Worm (Caenorhabditis elegans) whole organism, young adult: ENCODE results near the gene fbxb-75.

Experiments
- B0261.1 ChIP-seq: sonication (generic microtip); optimal IDR thresholded peaks from 2 replicates; lab custom pipeline; 2016; ENCODE audit warnings: mild to moderate bottlenecking, missing genetic modification characterization, moderate library complexity, missing compliant biosample characterization
- B0336.3 ChIP-seq: fragments of 200-800 bp; sonication (Bioruptor generic); IDR thresholded peaks from 2 replicates; pipeline ENCODE4 v1.3.6; 2022; ENCODE audit warnings: missing genetic modification characterization, missing compliant biosample characterization
- F22D6.2 ChIP-seq: sonication (generic microtip); optimal IDR thresholded peaks from 2 replicates; lab custom pipeline; 2016; ENCODE audit warnings: mild to moderate bottlenecking, missing genetic modification characterization, missing compliant biosample characterization
- F49E8.2 ChIP-seq: sonication (generic microtip); optimal IDR thresholded peaks from 3 replicates; lab custom pipeline; 2017; ENCODE audit warnings: missing genetic modification characterization, mild to moderate bottlenecking, missing compliant biosample characterization, antibody characterized with exemption, moderate library complexity; ENCODE audit not compliant: insufficient read depth
- F52B5.7 ChIP-seq: sonication (generic microtip); optimal IDR thresholded peaks from 2 replicates; lab custom pipeline; 2016; ENCODE audit warnings: mild to moderate bottlenecking, missing genetic modification characterization, missing compliant biosample characterization
- Y53F4B.3 ChIP-seq: fragments of 200-800 bp; sonication (Bioruptor generic); IDR thresholded peaks from 2 replicates; pipeline ENCODE4 v1.3.6; 2022; ENCODE audit warnings: missing genetic modification reagents, missing genetic modification characterization, missing compliant biosample characterization
- Y56A3A.18 ChIP-seq: fragments of 200-800 bp; sonication (Bioruptor generic); IDR thresholded peaks from 2 replicates; pipeline ENCODE4 v1.3.6; 2022; ENCODE audit warnings: missing genetic modification reagents, missing genetic modification characterization, missing compliant biosample characterization
- Y67H2A.10 ChIP-seq: fragments of 200-800 bp; sonication (Bioruptor generic); conservative IDR thresholded peaks from 2 replicates; pipeline ENCODE4 v1.3.6; 2022; ENCODE audit warnings: missing genetic modification reagents, missing genetic modification characterization, missing compliant biosample characterization
- Y95B8A.8 ChIP-seq: fragments of 200-800 bp; sonication (Bioruptor generic); IDR thresholded peaks from 2 replicates; pipeline ENCODE4 v1.3.6; 2022; ENCODE audit warnings: missing genetic modification reagents, missing genetic modification characterization, missing compliant biosample characterization
- ZK185.1 ChIP-seq: sonication (generic microtip); optimal IDR thresholded peaks from 2 replicates; lab custom pipeline; 2016; ENCODE audit warnings: mild to moderate bottlenecking, missing genetic modification characterization, missing compliant biosample characterization; ENCODE audit not compliant: poor library complexity, severe bottlenecking
- akir-1 ChIP-seq: fragments of 200-800 bp; sonication (Bioruptor generic); optimal IDR thresholded peaks from 2 replicates; lab custom pipeline; 2018; ENCODE audit warnings: mild to moderate bottlenecking, missing genetic modification characterization, moderate library complexity, missing compliant biosample characterization
- aptf-3 ChIP-seq: fragments of 200-800 bp; sonication (Bioruptor generic); IDR thresholded peaks from 2 replicates; pipeline ENCODE4 v1.3.6; 2022; ENCODE audit warnings: missing genetic modification characterization, missing compliant biosample characterization
- atf-7 ChIP-seq: sonication (generic microtip); optimal IDR thresholded peaks from 2 replicates; lab custom pipeline; 2017; ENCODE audit warnings: mild to moderate bottlenecking, missing genetic modification characterization, missing compliant biosample characterization
- athp-1 ChIP-seq: sonication (generic microtip); optimal IDR thresholded peaks from 2 replicates; lab custom pipeline; 2017; ENCODE audit warnings: mild to moderate bottlenecking, missing genetic modification characterization, missing compliant biosample characterization
- attf-6 ChIP-seq: fragments of 200-800 bp; sonication (Bioruptor generic); IDR thresholded peaks from 2 replicates; pipeline ENCODE4 v1.3.6; 2022; ENCODE audit warnings: missing genetic modification reagents, missing genetic modification characterization, missing compliant biosample characterization
- bed-1 ChIP-seq: fragments of 200-800 bp; sonication (Bioruptor generic); IDR thresholded peaks from 2 replicates; pipeline ENCODE4 v1.3.6; 2022; ENCODE audit warnings: missing genetic modification reagents, missing genetic modification characterization, missing compliant biosample characterization
- ceh-58 ChIP-seq: fragments of 200-800 bp; sonication (Bioruptor generic); IDR thresholded peaks from 2 replicates; pipeline ENCODE4 v1.3.6; 2022; ENCODE audit warnings: missing genetic modification characterization, missing compliant biosample characterization
- ceh-79 ChIP-seq: sonication (generic microtip); optimal IDR thresholded peaks from 2 replicates; lab custom pipeline; 2017; ENCODE audit warnings: mild to moderate bottlenecking, missing genetic modification characterization, missing compliant biosample characterization
- dox-1 ChIP-seq: fragments of 200-800 bp; sonication (Bioruptor generic); IDR thresholded peaks from 2 replicates; pipeline ENCODE4 v1.3.6; 2022; ENCODE audit warnings: missing genetic modification reagents, missing genetic modification characterization, missing compliant biosample characterization
- egl-18 ChIP-seq: fragments of 200-800 bp; sonication (Bioruptor generic); IDR thresholded peaks from 2 replicates; pipeline ENCODE4 v1.3.6; 2022; ENCODE audit warnings: missing genetic modification reagents, missing genetic modification characterization, missing compliant biosample characterization
- egl-44 ChIP-seq: fragments of 200-800 bp; sonication (Bioruptor generic); IDR thresholded peaks from 2 replicates; pipeline ENCODE4 v1.3.6; 2022; ENCODE audit warnings: missing genetic modification reagents, missing genetic modification characterization, missing compliant biosample characterization
- ekl-4 ChIP-seq: fragments of 200-800 bp; sonication (Bioruptor generic); IDR thresholded peaks from 2 replicates; pipeline ENCODE4 v1.3.6; 2022; ENCODE audit warnings: missing genetic modification reagents, missing genetic modification characterization, missing compliant biosample characterization
- fkh-3 ChIP-seq: sonication (generic microtip); optimal IDR thresholded peaks from 2 replicates; lab custom pipeline; 2016; ENCODE audit warnings: mild to moderate bottlenecking, missing genetic modification characterization, missing compliant biosample characterization
- gei-17 ChIP-seq: fragments of 200-800 bp; sonication (Bioruptor generic); optimal IDR thresholded peaks from 2 replicates; lab custom pipeline; 2018; ENCODE audit warnings: mild to moderate bottlenecking, missing genetic modification characterization, missing compliant biosample characterization
- lin-26 ChIP-seq: fragments of 200-800 bp; sonication (Bioruptor generic); IDR thresholded peaks from 2 replicates; pipeline ENCODE4 v1.3.6; 2022; ENCODE audit warnings: missing genetic modification reagents, missing genetic modification characterization, missing compliant biosample characterization
- lin-40 ChIP-seq: sonication (generic microtip); optimal IDR thresholded peaks from 2 replicates; lab custom pipeline; 2016; ENCODE audit warnings: missing genetic modification characterization, mild to moderate bottlenecking, missing compliant biosample characterization, missing genotype, missing genetic modification reagents
- lsy-27 ChIP-seq: sonication (generic microtip); optimal IDR thresholded peaks from 2 replicates; lab custom pipeline; 2017; ENCODE audit warnings: missing genetic modification characterization, mild to moderate bottlenecking, missing compliant biosample characterization, antibody characterized with exemption, missing genotype, borderline replicate concordance; ENCODE audit not compliant: insufficient read depth
- madf-10 ChIP-seq: sonication (generic microtip); optimal IDR thresholded peaks from 2 replicates; lab custom pipeline; 2016; ENCODE audit warnings: mild to moderate bottlenecking, missing genetic modification characterization, missing compliant biosample characterization
- madf-3 ChIP-seq: fragments of 200-800 bp; sonication (Bioruptor generic); IDR thresholded peaks from 2 replicates; pipeline ENCODE4 v1.3.6; 2022; ENCODE audit warnings: missing genetic modification reagents, missing genetic modification characterization, missing compliant biosample characterization
- madf-8 ChIP-seq: fragments of 200-800 bp; sonication (Bioruptor generic); conservative IDR thresholded peaks from 2 replicates; pipeline ENCODE4 v1.3.6; 2022; ENCODE audit warnings: missing genetic modification reagents, missing genetic modification characterization, missing compliant biosample characterization
- mel-28 ChIP-seq: sonication (generic microtip); optimal IDR thresholded peaks from 2 replicates; lab custom pipeline; 2016; ENCODE audit warnings: borderline replicate concordance, mild to moderate bottlenecking, missing genetic modification characterization, missing compliant biosample characterization
- mes-4 ChIP-seq: sonication (generic microtip); optimal IDR thresholded peaks from 2 replicates; lab custom pipeline; 2016; ENCODE audit warnings: missing genotype, missing genetic modification characterization, missing compliant biosample characterization
- mxl-1 ChIP-seq: sonication (generic microtip); optimal IDR thresholded peaks from 2 replicates; lab custom pipeline; 2016; ENCODE audit warnings: missing genetic modification characterization, missing compliant biosample characterization
- nfya-2 ChIP-seq: fragments of 200-800 bp; sonication (Bioruptor generic); IDR thresholded peaks from 2 replicates; pipeline ENCODE4 v1.3.6; 2022; ENCODE audit warnings: missing genetic modification reagents, missing genetic modification characterization, missing compliant biosample characterization
- nfyb-1 ChIP-seq: fragments of 200-800 bp; sonication (Bioruptor generic); IDR thresholded peaks from 2 replicates; pipeline ENCODE4 v1.3.6; 2022; ENCODE audit warnings: missing genetic modification reagents, missing genetic modification characterization, missing compliant biosample characterization
- nhr-179 ChIP-seq: sonication (generic microtip); optimal IDR thresholded peaks from 2 replicates; lab custom pipeline; 2016; ENCODE audit warnings: mild to moderate bottlenecking, missing genetic modification characterization, missing compliant biosample characterization
- nhr-27 ChIP-seq: fragments of 200-800 bp; sonication (Bioruptor generic); optimal IDR thresholded peaks from 2 replicates; lab custom pipeline; 2018; ENCODE audit warnings: mild to moderate bottlenecking, missing genetic modification characterization, moderate library complexity, missing compliant biosample characterization
- pha-4 ChIP-seq: fragments of 150-350 bp; sonication (generic microtip); optimal IDR thresholded peaks from 2 replicates; lab custom pipeline; 2014; ENCODE audit warnings: missing biosample characterization, missing genetic modification reagents, missing genetic modification characterization
- rec-8 ChIP-seq, 2 experiments: sonication (generic microtip); optimal IDR thresholded peaks; 2 replicates each; lab custom pipeline; 2016; ENCODE audit warnings: mild to moderate bottlenecking in 2 of 2, missing genetic modification characterization in 2 of 2, missing genetic modification reagents in 2 of 2, missing genotype in 2 of 2, missing biosample characterization in 1 of 2, missing compliant biosample characterization in 1 of 2, moderate library complexity in 1 of 2
- rpc-1 ChIP-seq, 2 experiments: fragments of 150-350 bp in 1 of 2; sonication (generic microtip) in 1 of 2; optimal IDR thresholded peaks; 2 replicates each; lab custom pipeline; 2014 to 2018; ENCODE audit warnings: missing biosample characterization in 1 of 2, missing genetic modification characterization in 1 of 2, missing genetic modification reagents in 1 of 2, missing genotype in 1 of 2
- sdz-38 ChIP-seq: sonication (generic microtip); optimal IDR thresholded peaks from 2 replicates; lab custom pipeline; 2016; ENCODE audit warnings: missing genotype, missing genetic modification characterization, missing compliant biosample characterization
- somi-1 ChIP-seq: fragments of 200-800 bp; sonication (Bioruptor generic); optimal IDR thresholded peaks from 2 replicates; lab custom pipeline; 2018; ENCODE audit warnings: mild to moderate bottlenecking, missing genetic modification characterization, missing compliant biosample characterization
- sptf-2 ChIP-seq: fragments of 200-800 bp; sonication (Bioruptor generic); optimal IDR thresholded peaks from 2 replicates; lab custom pipeline; 2018; ENCODE audit warnings: mild to moderate bottlenecking, missing genetic modification characterization, missing compliant biosample characterization
- zfh-2 ChIP-seq: fragments of 200-800 bp; sonication (Bioruptor generic); conservative IDR thresholded peaks from 2 replicates; pipeline ENCODE4 v1.3.6; 2022; ENCODE audit warnings: missing genetic modification reagents, missing genetic modification characterization, missing compliant biosample characterization
- ztf-18 ChIP-seq: sonication (generic microtip); optimal IDR thresholded peaks from 2 replicates; lab custom pipeline; 2016; ENCODE audit warnings: missing genotype, mild to moderate bottlenecking, missing genetic modification characterization, missing compliant biosample characterization
- ztf-25 ChIP-seq: fragments of 200-800 bp; sonication (Bioruptor generic); IDR thresholded peaks from 2 replicates; pipeline ENCODE4 v1.3.6; 2022; ENCODE audit warnings: missing genetic modification reagents, missing genetic modification characterization, missing compliant biosample characterization
- ztf-26 ChIP-seq: sonication (generic microtip); optimal IDR thresholded peaks from 2 replicates; lab custom pipeline; 2017; ENCODE audit warnings: missing genetic modification characterization, missing compliant biosample characterization
- ztf-6 ChIP-seq: fragments of 200-800 bp; sonication (Bioruptor generic); IDR thresholded peaks from 2 replicates; pipeline ENCODE4 v1.3.6; 2022; ENCODE audit warnings: missing genetic modification reagents, missing genetic modification characterization, missing compliant biosample characterization

fbxb-75 gene

ce11 chrIV:4399418-4400136, 41.4 kb downstream of the fbxb-75 start:
- TF ChIP-seq nfya-2 (GFP tag; lab: Robert Waterston, UW) (no peak), F49E8.2 (no peak), Y53F4B.3 (no peak), ztf-25 (no peak), rec-8 (tag; optimal IDR thresholded peaks at IDR 0.05; lab: Kevin White, UChicago) (no peak), gei-17 (no peak), dox-1 (GFP tag; lab: Robert Waterston, UW) (0 out of 2 replicates have a peak, but pooled peaks have one; percentile 30), rpc-1 (optimal IDR thresholded peaks at IDR 0.05; lab: Kevin White, UChicago) (no peak), rpc-1 (tag; optimal IDR thresholded peaks at IDR 0.05; lab: Kevin White, UChicago) (no peak), mes-4 (tag; lab: Kevin White, UChicago) (no peak), bed-1 (GFP tag; lab: Robert Waterston, UW) (no peak), nhr-27 (tag; lab: Kevin White, UChicago) (no peak), lin-40 (tag; lab: Kevin White, UChicago) (peak; percentile 3), sptf-2 (no peak), madf-8 (GFP tag; lab: Robert Waterston, UW) (no peak), F52B5.7 (tag; lab: Kevin White, UChicago) (no peak), lin-26 (peak; percentile 47; the same call in 1 of the 2 replicates), Y56A3A.18 (no peak), egl-18 (GFP tag; lab: Robert Waterston, UW) (no peak), ekl-4 (GFP tag; lab: Robert Waterston, UW) (no peak), mel-28 (no peak), pha-4 (tag; lab: Kevin White, UChicago) (no peak), madf-3 (GFP tag; lab: Robert Waterston, UW) (no peak), ZK185.1 (tag; lab: Kevin White, UChicago) (no peak), somi-1 (no peak), ztf-18 (tag; lab: Kevin White, UChicago) (no peak), ceh-58 (GFP tag; lab: Robert Waterston, UW) (no peak), nfyb-1 (GFP tag; lab: Robert Waterston, UW) (no peak), ztf-26 (tag; lab: Kevin White, UChicago) (no peak), mxl-1 (no peak), akir-1 (GFP tag; lab: Kevin White, UChicago) (no peak), fkh-3 (tag; lab: Kevin White, UChicago) (no peak), B0261.1 (tag; lab: Kevin White, UChicago) (no peak), athp-1 (no peak), nhr-179 (tag; lab: Kevin White, UChicago) (no peak), lsy-27 (tag; lab: Kevin White, UChicago) (no peak), F22D6.2 (tag; lab: Kevin White, UChicago) (no peak), ztf-6 (GFP tag; lab: Robert Waterston, UW) (no peak), Y95B8A.8 (GFP tag; lab: Robert Waterston, UW) (no peak), B0336.3 (GFP tag; lab: Robert Waterston, UW) (no peak), madf-10 (tag; lab: Kevin White, UChicago) (no peak), ceh-79 (tag; lab: Kevin White, UChicago) (no peak), Y67H2A.10 (no peak), sdz-38 (tag; lab: Kevin White, UChicago) (no peak), atf-7 (tag; lab: Kevin White, UChicago) (no peak), aptf-3 (GFP tag; lab: Robert Waterston, UW) (no peak), attf-6 (GFP tag; lab: Robert Waterston, UW) (no peak), egl-44 (GFP tag; lab: Robert Waterston, UW) (no peak), zfh-2 (GFP tag; lab: Robert Waterston, UW) (peak; percentile 94)
